Worm (Caenorhabditis elegans): Measurements from ENCODE around the gene adm-2.

The adm-2 gene

ce11 chrX:13675444-13675843, 12.3 kb upstream of the adm-2 start (continued):
- TF ChIP-seq fkh-6 (tag; optimal IDR thresholded peaks at IDR 0.05) (peak; percentile 38), fkh-10 (GFP tag; optimal IDR thresholded peaks at IDR 0.05) (no peak), K09A11.1 (tag; optimal IDR thresholded peaks at IDR 0.05; ENCODE audit: insufficient read depth) (no peak), hlh-8 (tag; optimal IDR thresholded peaks at IDR 0.05) (no peak), madf-2 (tag; optimal IDR thresholded peaks at IDR 0.05) (no peak), elt-2 (tag; optimal IDR thresholded peaks at IDR 0.05) (peak; percentile 24), pqm-1 (tag; optimal IDR thresholded peaks at IDR 0.05) (no peak), ceh-9 (tag; optimal IDR thresholded peaks at IDR 0.05) (no peak), ama-1 (optimal IDR thresholded peaks at IDR 0.05) (no peak), lim-6 (tag; optimal IDR thresholded peaks at IDR 0.05) (no peak), K02D7.2 (tag; optimal IDR thresholded peaks at IDR 0.05) (no peak), dmd-4 (tag; optimal IDR thresholded peaks at IDR 0.05; ENCODE audit: borderline replicate concordance) (no peak), ceh-24 (tag; optimal IDR thresholded peaks at IDR 0.05) (no peak), ref-2 (tag; optimal IDR thresholded peaks at IDR 0.05) (peak; percentile 56), elt-4 (tag; optimal IDR thresholded peaks at IDR 0.05) (no peak), sdc-2 (tag; optimal IDR thresholded peaks at IDR 0.05) (peak; percentile 41), pat-9 (tag; optimal IDR thresholded peaks at IDR 0.05) (no peak), ceh-18 (tag; optimal IDR thresholded peaks at IDR 0.05) (peak; percentile 43), ceh-2 (tag; optimal IDR thresholded peaks at IDR 0.05) (peak; percentile 6), ttx-3 (tag; optimal IDR thresholded peaks at IDR 0.05) (no peak), pag-3 (tag; optimal IDR thresholded peaks at IDR 0.05; ENCODE audit: borderline replicate concordance) (no peak), unc-42 (tag; optimal IDR thresholded peaks at IDR 0.05) (no peak), ceh-6 (GFP tag; optimal IDR thresholded peaks at IDR 0.05) (no peak), hlh-15 (tag; optimal IDR thresholded peaks at IDR 0.05) (no peak), zip-5 (tag; optimal IDR thresholded peaks at IDR 0.05) (no peak), ztf-16 (tag; optimal IDR thresholded peaks at IDR 0.05) (peak; percentile 50), ceh-45 (GFP tag; IDR thresholded peaks at IDR 0.05) (no peak), pha-4 (tag; optimal IDR thresholded peaks at IDR 0.05) (no peak), Y22D7AL.16 (tag; optimal IDR thresholded peaks at IDR 0.05) (no peak), dve-1 (tag; optimal IDR thresholded peaks at IDR 0.05) (no peak), ahr-1 (tag; optimal IDR thresholded peaks at IDR 0.05) (no peak), pha-2 (tag; optimal IDR thresholded peaks at IDR 0.05) (peak; percentile 20), unc-86 (tag; optimal IDR thresholded peaks at IDR 0.05) (no peak), eyg-1 (tag; optimal IDR thresholded peaks at IDR 0.05) (no peak), pax-1 (tag; optimal IDR thresholded peaks at IDR 0.05) (peak; percentile 71)

- TF ChIP-seq ceh-14 (tag; optimal IDR thresholded peaks at IDR 0.05), result no peak
- TF ChIP-seq lin-11 (tag; optimal IDR thresholded peaks at IDR 0.05), result no peak
Measured at ce11 chrX:13676892-13677291, 10.9 kb upstream of the adm-2 start, which contains the start of gene gck-4. gck-4 (plus strand) TSS chrX:13677192.

ce11 chrX:13685725-13686124, 2.0 kb upstream of the adm-2 start:
- TF ChIP-seq ceh-6 (GFP tag; optimal IDR thresholded peaks at IDR 0.05) (no peak), dve-1 (tag; optimal IDR thresholded peaks at IDR 0.05) (no peak), ama-1 (optimal IDR thresholded peaks at IDR 0.05) (no peak), rnt-1 (tag; optimal IDR thresholded peaks at IDR 0.05) (no peak), pqm-1 (tag; optimal IDR thresholded peaks at IDR 0.05) (no peak), pat-9 (tag; optimal IDR thresholded peaks at IDR 0.05) (no peak), hlh-13 (GFP tag; optimal IDR thresholded peaks at IDR 0.05) (no peak), unc-42 (tag; optimal IDR thresholded peaks at IDR 0.05) (no peak), tbx-2 (tag; optimal IDR thresholded peaks at IDR 0.05) (no peak), unc-55 (GFP tag; optimal IDR thresholded peaks at IDR 0.05) (no peak), ets-4 (tag; optimal IDR thresholded peaks at IDR 0.05) (no peak)

Measured in whole organism, late embryonic.